Worm (Caenorhabditis elegans): ENCODE measurements around the gene hlh-34.

Gene hlh-34

DNA sequence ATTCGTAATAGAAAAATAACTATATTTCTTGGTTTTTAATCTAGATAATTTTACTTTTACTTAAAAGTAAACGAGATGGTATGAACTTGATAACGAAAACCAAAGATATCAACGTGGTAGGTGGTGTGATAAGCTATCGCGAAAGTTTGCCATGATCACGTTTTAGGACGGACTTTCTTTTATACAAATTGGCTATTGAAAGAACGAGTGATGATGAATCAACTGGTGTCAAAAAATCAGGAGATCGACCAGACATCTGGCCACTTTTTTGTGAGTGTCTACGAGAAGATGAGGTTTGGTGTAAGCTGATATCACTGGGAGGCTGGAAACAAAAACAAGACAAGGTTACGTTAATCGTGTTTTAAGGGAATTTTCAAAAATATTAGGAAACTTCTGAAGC, 48.0 kb downstream of the hlh-34 start:
- no peak for TF ChIP-seq unc-62 (GFP tag; optimal IDR thresholded peaks at IDR 0.05)

- TF ChIP-seq unc-62 (GFP tag; optimal IDR thresholded peaks at IDR 0.05) = no peak
Measured at ce11 chrV:13658577-13658976, 48.6 kb downstream of the hlh-34 start.

DNA sequence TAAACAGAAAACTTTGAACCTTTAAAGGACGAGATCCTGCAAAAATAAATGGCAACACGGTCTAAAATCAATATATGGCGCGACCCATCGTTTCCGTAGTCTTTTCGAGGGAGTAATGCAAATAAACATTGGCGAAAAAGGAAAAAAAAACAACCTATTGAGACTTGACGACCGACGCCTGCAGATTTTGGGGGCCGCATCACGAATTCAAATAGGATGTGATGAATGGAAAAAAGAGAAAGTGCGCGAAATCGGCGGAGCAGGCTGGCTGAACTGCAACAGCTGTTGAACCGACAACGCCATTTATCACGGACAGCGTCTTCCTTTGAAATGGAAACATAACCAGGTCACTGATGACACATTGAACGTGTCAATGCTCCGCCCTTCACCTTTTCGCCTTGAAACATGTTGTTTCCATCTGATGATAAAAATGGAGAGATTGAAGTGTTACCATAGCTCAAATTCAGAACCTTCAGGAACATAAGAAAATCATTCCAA, 49.3 kb downstream of the hlh-34 start:
- TF ChIP-seq unc-62 (GFP tag; optimal IDR thresholded peaks at IDR 0.05) = no peak

ce11 chrV:13657291-13657690, 49.9 kb downstream of the hlh-34 start:
- no peak for TF ChIP-seq unc-62 (GFP tag; optimal IDR thresholded peaks at IDR 0.05)

DNA sequence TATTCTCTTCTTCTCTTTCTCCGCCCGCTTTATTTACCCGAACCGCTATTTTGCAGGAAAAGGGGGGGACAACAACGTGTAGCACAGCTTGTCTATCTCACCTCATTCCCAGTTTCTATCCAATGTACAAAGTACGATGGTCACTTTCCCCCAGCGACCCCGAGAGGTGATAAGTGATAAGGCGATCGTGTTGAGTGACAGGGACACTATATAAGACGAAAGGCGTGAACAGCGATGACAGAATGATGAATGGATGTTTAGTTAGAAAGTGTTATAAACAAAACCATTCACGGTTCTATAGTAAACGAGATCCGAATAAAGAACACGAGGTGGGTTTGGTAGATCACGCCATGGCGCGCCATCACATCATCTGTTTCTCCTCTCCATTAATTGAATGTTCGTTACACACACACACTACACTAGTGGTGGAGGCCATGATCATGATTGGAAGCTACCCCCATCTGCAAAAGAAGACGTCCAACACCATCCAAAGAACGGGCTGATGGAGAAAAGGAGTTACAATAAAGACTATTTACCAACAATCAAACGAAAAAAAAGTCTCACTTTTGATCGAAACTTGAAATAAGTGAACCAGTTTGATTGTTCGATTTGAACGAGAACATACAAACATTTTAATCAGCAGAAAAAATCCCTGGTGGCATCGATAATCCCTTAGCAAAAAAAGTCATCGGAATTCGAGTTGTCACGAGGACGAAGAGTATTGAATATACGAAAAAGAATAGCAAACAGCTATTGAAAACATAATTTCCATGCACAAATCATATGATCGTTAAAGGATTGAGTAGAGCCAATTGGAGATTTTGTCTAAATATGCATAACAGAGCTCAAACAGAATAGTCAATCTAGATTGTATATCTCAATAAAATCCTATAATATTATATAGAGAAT, 50.6 kb downstream of the hlh-34 start:
- TF ChIP-seq unc-62 (GFP tag; optimal IDR thresholded peaks at IDR 0.05) = no peak
